Worm (Caenorhabditis elegans) whole organism, mixed stage, embryonic: ENCODE measurements around the gene rpi-1.

ENCODE experiments used
- M03D4.4 ChIP-seq: sonication (generic microtip); optimal IDR thresholded peaks from 2 replicates; lab custom pipeline; 2017; ENCODE audit warnings: mild to moderate bottlenecking, missing genetic modification characterization, missing compliant biosample characterization
- bed-3 ChIP-seq: fragments of 200-800 bp; sonication (Bioruptor generic); optimal IDR thresholded peaks from 3 replicates; lab custom pipeline; 2018; ENCODE audit warnings: mild to moderate bottlenecking, missing genetic modification characterization, moderate library complexity, missing compliant biosample characterization
- blmp-1 ChIP-seq: fragments of 150-350 bp; optimal IDR thresholded peaks from 2 replicates; lab custom pipeline; 2014; ENCODE audit warnings: missing biosample characterization, missing genetic modification characterization
- ceh-39 ChIP-seq: fragments of 150-350 bp; optimal IDR thresholded peaks from 2 replicates; lab custom pipeline; 2014; ENCODE audit warnings: missing biosample characterization, missing genetic modification characterization
- ceh-43 ChIP-seq: fragments of 200-800 bp; sonication (Bioruptor generic); optimal IDR thresholded peaks from 2 replicates; lab custom pipeline; 2018; ENCODE audit warnings: mild to moderate bottlenecking, missing genetic modification characterization, moderate library complexity, missing compliant biosample characterization
- ceh-83 ChIP-seq: fragments of 200-800 bp; sonication (Bioruptor generic); optimal IDR thresholded peaks from 2 replicates; lab custom pipeline; 2018; ENCODE audit warnings: mild to moderate bottlenecking, missing genetic modification characterization, missing compliant biosample characterization
- ces-1 ChIP-seq: fragments of 150-350 bp; optimal IDR thresholded peaks from 2 replicates; lab custom pipeline; 2014; ENCODE audit warnings: missing biosample characterization, missing genetic modification reagents, missing genetic modification characterization
- cnd-1 ChIP-seq: fragments of 200-800 bp; sonication (Bioruptor generic); optimal IDR thresholded peaks from 2 replicates; lab custom pipeline; 2018; ENCODE audit warnings: mild to moderate bottlenecking, missing genetic modification characterization, missing compliant biosample characterization
- drap-1 ChIP-seq: fragments of 200-800 bp; sonication (Bioruptor generic); optimal IDR thresholded peaks from 3 replicates; lab custom pipeline; 2018; ENCODE audit warnings: mild to moderate bottlenecking, missing genetic modification characterization, missing compliant biosample characterization
- elt-1 ChIP-seq: sonication (generic microtip); optimal IDR thresholded peaks from 2 replicates; lab custom pipeline; 2017; ENCODE audit warnings: missing genetic modification characterization, mild to moderate bottlenecking, missing compliant biosample characterization, antibody characterized with exemption, moderate library complexity, borderline replicate concordance; ENCODE audit not compliant: insufficient read depth
- elt-3 ChIP-seq: fragments of 150-350 bp; optimal IDR thresholded peaks from 2 replicates; lab custom pipeline; 2014; ENCODE audit warnings: missing biosample characterization, missing genetic modification characterization
- flh-1 ChIP-seq: fragments of 200-800 bp; sonication (Bioruptor generic); optimal IDR thresholded peaks from 2 replicates; lab custom pipeline; 2018; ENCODE audit warnings: mild to moderate bottlenecking, missing genetic modification characterization, moderate library complexity, missing compliant biosample characterization
- ham-2 ChIP-seq: fragments of 200-800 bp; sonication (Bioruptor generic); optimal IDR thresholded peaks from 2 replicates; lab custom pipeline; 2018; ENCODE audit warnings: mild to moderate bottlenecking, missing genetic modification characterization, missing compliant biosample characterization
- hlh-1 ChIP-seq: fragments of 150-350 bp; optimal IDR thresholded peaks from 2 replicates; lab custom pipeline; 2014; ENCODE audit warnings: missing biosample characterization, missing genetic modification reagents, missing genetic modification characterization
- lin-13 ChIP-seq: fragments of 150-350 bp; optimal IDR thresholded peaks from 2 replicates; lab custom pipeline; 2014; ENCODE audit warnings: missing biosample characterization, missing genetic modification characterization
- lin-32 ChIP-seq: fragments of 200-800 bp; sonication (Bioruptor generic); optimal IDR thresholded peaks from 2 replicates; lab custom pipeline; 2018; ENCODE audit warnings: mild to moderate bottlenecking, missing genetic modification characterization, missing compliant biosample characterization
- lsy-2 ChIP-seq: fragments of 150-350 bp; optimal IDR thresholded peaks from 2 replicates; lab custom pipeline; 2014; ENCODE audit warnings: missing biosample characterization, missing genetic modification characterization
- mab-5 ChIP-seq: fragments of 150-350 bp; optimal IDR thresholded peaks from 2 replicates; lab custom pipeline; 2014; ENCODE audit warnings: missing biosample characterization, missing genetic modification characterization
- mep-1 ChIP-seq: fragments of 150-350 bp; optimal IDR thresholded peaks from 2 replicates; lab custom pipeline; 2017; ENCODE audit warnings: missing biosample characterization, missing genetic modification reagents, missing genetic modification characterization, inconsistent platforms
- mls-2 ChIP-seq: sonication (generic microtip); optimal IDR thresholded peaks from 2 replicates; lab custom pipeline; 2016; ENCODE audit warnings: mild to moderate bottlenecking, missing genetic modification characterization, moderate library complexity, missing compliant biosample characterization
- nhr-12 ChIP-seq: fragments of 150-350 bp; optimal IDR thresholded peaks from 2 replicates; lab custom pipeline; 2014; ENCODE audit warnings: missing biosample characterization, missing genetic modification characterization
- nhr-2 ChIP-seq: fragments of 150-350 bp; optimal IDR thresholded peaks from 2 replicates; lab custom pipeline; 2014; ENCODE audit warnings: missing biosample characterization, missing genetic modification characterization
- nhr-237 ChIP-seq: fragments of 150-350 bp; optimal IDR thresholded peaks from 2 replicates; lab custom pipeline; 2014; ENCODE audit warnings: missing biosample characterization, missing genetic modification characterization
- nhr-28 ChIP-seq: fragments of 150-350 bp; optimal IDR thresholded peaks from 2 replicates; lab custom pipeline; 2014; ENCODE audit warnings: missing biosample characterization, missing genetic modification characterization
- nhr-76 ChIP-seq: sonication (generic microtip); optimal IDR thresholded peaks from 2 replicates; lab custom pipeline; 2017; ENCODE audit warnings: missing biosample characterization, missing genetic modification characterization
- pha-4 ChIP-seq: fragments of 150-350 bp; optimal IDR thresholded peaks from 2 replicates; lab custom pipeline; 2018; ENCODE audit warnings: missing biosample characterization, missing genetic modification reagents, missing genetic modification characterization
- sem-2 ChIP-seq: fragments of 200-800 bp; sonication (Bioruptor generic); optimal IDR thresholded peaks from 2 replicates; lab custom pipeline; 2018; ENCODE audit warnings: mild to moderate bottlenecking, missing genetic modification characterization, missing compliant biosample characterization
- snpc-4 ChIP-seq: fragments of 150-350 bp; optimal IDR thresholded peaks from 2 replicates; lab custom pipeline; 2014; ENCODE audit warnings: missing biosample characterization, missing genetic modification characterization
- sptf-1 ChIP-seq: sonication (generic microtip); optimal IDR thresholded peaks from 2 replicates; lab custom pipeline; 2017; ENCODE audit warnings: mild to moderate bottlenecking, missing genetic modification characterization, moderate library complexity, missing compliant biosample characterization
- tbx-8 ChIP-seq: fragments of 200-800 bp; sonication (Bioruptor generic); optimal IDR thresholded peaks from 2 replicates; lab custom pipeline; 2018; ENCODE audit warnings: mild to moderate bottlenecking, missing genetic modification characterization, moderate library complexity, missing compliant biosample characterization
- unc-120 ChIP-seq: sonication (generic microtip); optimal IDR thresholded peaks from 2 replicates; lab custom pipeline; 2017; ENCODE audit warnings: missing genetic modification characterization, missing compliant biosample characterization; ENCODE audit not compliant: poor library complexity, severe bottlenecking
- unc-39 ChIP-seq: fragments of 150-350 bp; optimal IDR thresholded peaks from 2 replicates; lab custom pipeline; 2014; ENCODE audit warnings: missing biosample characterization, missing genetic modification characterization
- unc-62 ChIP-seq: fragments of 150-350 bp; optimal IDR thresholded peaks from 2 replicates; lab custom pipeline; 2014; ENCODE audit warnings: missing biosample characterization, missing genetic modification reagents, missing genetic modification characterization
- zip-8 ChIP-seq: fragments of 150-350 bp; optimal IDR thresholded peaks from 2 replicates; lab custom pipeline; 2014; ENCODE audit warnings: missing biosample characterization, missing genetic modification characterization
- ztf-11 ChIP-seq: fragments of 150-350 bp; optimal IDR thresholded peaks from 2 replicates; lab custom pipeline; 2014; ENCODE audit warnings: missing biosample characterization, missing genetic modification characterization

The rpi-1 gene

DNA sequence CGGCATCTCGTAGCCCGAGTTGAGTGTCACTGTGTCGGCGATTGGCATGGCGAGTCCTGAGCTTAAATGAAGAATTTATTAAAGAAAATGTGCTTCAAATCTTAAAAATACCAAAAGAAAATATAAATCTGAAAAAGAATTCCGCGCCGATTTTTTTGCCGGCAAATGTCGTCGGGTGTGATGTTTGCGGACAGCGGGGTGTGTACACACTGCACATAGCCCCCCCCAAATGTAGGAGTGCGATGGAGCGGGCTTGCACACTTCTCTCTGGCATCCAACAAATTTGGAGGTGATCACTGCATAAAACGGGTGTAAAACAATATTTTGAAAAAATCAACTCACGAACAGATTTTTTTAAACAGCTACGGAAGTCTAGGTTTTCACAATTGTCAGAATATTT lies 13.9 kb upstream of the rpi-1 start, which contains the start of gene Y39G8B.2:
Gene Y39G8B.2 (minus strand): TSS at position 61 of the 400 bp plus-strand sequence.
- TF ChIP-seq zip-8 (tag; lab: Kevin White, UChicago) (no peak), bed-3 (GFP tag; lab: Kevin White, UChicago) (no peak), hlh-1 (tag; lab: Kevin White, UChicago) (peak; percentile 47), unc-62 (GFP tag; lab: Kevin White, UChicago) (peak; percentile 13), snpc-4 (no peak), tbx-8 (peak; percentile 30), mep-1 (tag; lab: Kevin White, UChicago) (peak; percentile 82), lsy-2 (tag; lab: Kevin White, UChicago) (peak; percentile 86), elt-3 (tag; lab: Kevin White, UChicago) (no peak), unc-120 (tag; lab: Kevin White, UChicago) (peak; percentile 96), ztf-11 (tag; lab: Kevin White, UChicago) (peak; percentile 41), M03D4.4 (tag; lab: Kevin White, UChicago) (peak; percentile 34), lin-13 (tag; lab: Kevin White, UChicago) (peak; percentile 91), nhr-2 (tag; lab: Kevin White, UChicago) (no peak), flh-1 (GFP tag; lab: Kevin White, UChicago) (no peak), sem-2 (GFP tag; lab: Kevin White, UChicago) (no peak), sptf-1 (tag; lab: Kevin White, UChicago) (peak; percentile 82), ces-1 (GFP tag; lab: Kevin White, UChicago) (peak; percentile 55), ceh-39 (peak; percentile 66), nhr-76 (tag; lab: Kevin White, UChicago) (no peak), unc-39 (tag; lab: Kevin White, UChicago) (no peak), nhr-12 (tag; lab: Kevin White, UChicago) (no peak), elt-1 (no peak), ceh-83 (GFP tag; lab: Kevin White, UChicago) (peak; percentile 52), ham-2 (GFP tag; lab: Kevin White, UChicago) (peak; percentile 67), pha-4 (tag; lab: Kevin White, UChicago) (peak; percentile 90), drap-1 (GFP tag; lab: Kevin White, UChicago) (peak; percentile 66), lin-32 (GFP tag; lab: Kevin White, UChicago) (no peak), blmp-1 (no peak), nhr-237 (tag; lab: Kevin White, UChicago) (peak; percentile 79), cnd-1 (tag; lab: Kevin White, UChicago) (peak; percentile 78), mls-2 (tag; lab: Kevin White, UChicago) (peak; percentile 70), nhr-28 (tag; lab: Kevin White, UChicago) (no peak), ceh-43 (peak; percentile 38), mab-5 (tag; lab: Kevin White, UChicago) (no peak)

DNA sequence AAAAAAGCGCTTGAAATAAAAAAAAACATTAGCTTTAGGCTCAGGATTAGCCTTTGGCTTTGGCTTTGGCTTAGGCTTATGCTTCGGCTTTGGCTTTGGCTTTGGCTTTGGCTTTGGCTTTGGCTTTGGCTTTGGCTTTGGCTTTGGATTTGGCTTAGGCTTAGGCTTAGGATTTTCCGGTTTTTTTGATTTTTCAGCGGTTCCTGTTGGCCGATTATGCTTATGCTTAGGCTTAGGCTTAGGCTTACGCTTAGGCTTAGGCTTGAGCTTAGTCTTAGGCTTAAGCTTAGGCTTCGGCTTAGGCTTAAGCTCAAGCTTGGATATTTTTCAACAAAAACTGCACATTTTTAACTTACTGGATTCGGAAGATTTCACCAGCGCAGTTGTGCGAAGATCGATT lies 11.9 kb upstream of the rpi-1 start:
- TF ChIP-seq zip-8 (tag; lab: Kevin White, UChicago) (no peak), ztf-11 (tag; lab: Kevin White, UChicago) (no peak), unc-62 (GFP tag; lab: Kevin White, UChicago) (no peak), snpc-4 (no peak), nhr-237 (tag; lab: Kevin White, UChicago) (no peak), sptf-1 (tag; lab: Kevin White, UChicago) (no peak), ceh-39 (no peak), mep-1 (tag; lab: Kevin White, UChicago) (no peak), ceh-83 (GFP tag; lab: Kevin White, UChicago) (no peak), nhr-76 (tag; lab: Kevin White, UChicago) (no peak), ceh-43 (no peak), drap-1 (GFP tag; lab: Kevin White, UChicago) (no peak), mab-5 (tag; lab: Kevin White, UChicago) (no peak), blmp-1 (no peak), lsy-2 (tag; lab: Kevin White, UChicago) (no peak), sem-2 (GFP tag; lab: Kevin White, UChicago) (no peak), ces-1 (GFP tag; lab: Kevin White, UChicago) (no peak), flh-1 (GFP tag; lab: Kevin White, UChicago) (no peak), lin-32 (GFP tag; lab: Kevin White, UChicago) (no peak)
- TF ChIP-seq, all 35 proteins: peak for 0

DNA sequence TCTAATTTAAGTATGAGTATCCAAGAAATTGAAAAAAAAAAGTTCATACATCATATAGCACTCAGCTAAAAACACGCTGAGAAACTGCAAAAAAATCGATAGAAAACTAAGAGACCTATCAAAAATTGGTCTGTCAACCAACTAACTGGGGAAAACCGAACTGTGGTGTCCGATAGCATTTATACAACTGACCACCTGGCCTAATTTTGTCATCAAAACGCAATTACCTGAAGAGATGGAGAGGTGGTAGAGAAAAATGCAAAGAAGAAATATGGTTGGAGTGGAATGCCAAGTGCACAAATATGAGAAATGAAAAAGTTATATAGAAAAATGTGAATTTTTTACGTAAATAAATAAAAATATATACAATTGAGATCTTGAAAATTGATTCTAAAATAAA lies 11.3 kb upstream of the rpi-1 start, which contains the start of gene Y39G8B.1:
Gene Y39G8B.1 (minus strand): TSS at position 299 of the 400 bp plus-strand sequence.
- TF ChIP-seq ces-1 (GFP tag; lab: Kevin White, UChicago) (peak; percentile 46), mls-2 (tag; lab: Kevin White, UChicago) (no peak), nhr-2 (tag; lab: Kevin White, UChicago) (peak; percentile 35), ceh-39 (peak; percentile 10), lin-32 (GFP tag; lab: Kevin White, UChicago) (no peak), snpc-4 (no peak), cnd-1 (tag; lab: Kevin White, UChicago) (no peak)
